Worm (Caenorhabditis elegans) whole organism, mixed stage, embryonic: ENCODE measurements around the gene Y59A8B.24.

ENCODE experiments used
- bed-3 ChIP-seq: fragments of 200-800 bp; sonication (Bioruptor generic); optimal IDR thresholded peaks from 3 replicates; lab custom pipeline; 2018; ENCODE audit warnings: mild to moderate bottlenecking, missing genetic modification characterization, moderate library complexity, missing compliant biosample characterization
- blmp-1 ChIP-seq: fragments of 150-350 bp; optimal IDR thresholded peaks from 2 replicates; lab custom pipeline; 2014; ENCODE audit warnings: missing biosample characterization, missing genetic modification characterization
- ceh-39 ChIP-seq: fragments of 150-350 bp; optimal IDR thresholded peaks from 2 replicates; lab custom pipeline; 2014; ENCODE audit warnings: missing biosample characterization, missing genetic modification characterization
- ces-1 ChIP-seq: fragments of 150-350 bp; optimal IDR thresholded peaks from 2 replicates; lab custom pipeline; 2014; ENCODE audit warnings: missing biosample characterization, missing genetic modification reagents, missing genetic modification characterization
- elt-1 ChIP-seq: sonication (generic microtip); optimal IDR thresholded peaks from 2 replicates; lab custom pipeline; 2017; ENCODE audit warnings: missing genetic modification characterization, mild to moderate bottlenecking, missing compliant biosample characterization, antibody characterized with exemption, moderate library complexity, borderline replicate concordance; ENCODE audit not compliant: insufficient read depth
- elt-3 ChIP-seq: fragments of 150-350 bp; optimal IDR thresholded peaks from 2 replicates; lab custom pipeline; 2014; ENCODE audit warnings: missing biosample characterization, missing genetic modification characterization
- nhr-12 ChIP-seq: fragments of 150-350 bp; optimal IDR thresholded peaks from 2 replicates; lab custom pipeline; 2014; ENCODE audit warnings: missing biosample characterization, missing genetic modification characterization
- nhr-237 ChIP-seq: fragments of 150-350 bp; optimal IDR thresholded peaks from 2 replicates; lab custom pipeline; 2014; ENCODE audit warnings: missing biosample characterization, missing genetic modification characterization
- nhr-76 ChIP-seq: sonication (generic microtip); optimal IDR thresholded peaks from 2 replicates; lab custom pipeline; 2017; ENCODE audit warnings: missing biosample characterization, missing genetic modification characterization
- sem-2 ChIP-seq: fragments of 200-800 bp; sonication (Bioruptor generic); optimal IDR thresholded peaks from 2 replicates; lab custom pipeline; 2018; ENCODE audit warnings: mild to moderate bottlenecking, missing genetic modification characterization, missing compliant biosample characterization
- snpc-4 ChIP-seq: fragments of 150-350 bp; optimal IDR thresholded peaks from 2 replicates; lab custom pipeline; 2014; ENCODE audit warnings: missing biosample characterization, missing genetic modification characterization
- unc-39 ChIP-seq: fragments of 150-350 bp; optimal IDR thresholded peaks from 2 replicates; lab custom pipeline; 2014; ENCODE audit warnings: missing biosample characterization, missing genetic modification characterization
- unc-62 ChIP-seq: fragments of 150-350 bp; optimal IDR thresholded peaks from 2 replicates; lab custom pipeline; 2014; ENCODE audit warnings: missing biosample characterization, missing genetic modification reagents, missing genetic modification characterization
- ztf-11 ChIP-seq: fragments of 150-350 bp; optimal IDR thresholded peaks from 2 replicates; lab custom pipeline; 2014; ENCODE audit warnings: missing biosample characterization, missing genetic modification characterization

- TF ChIP-seq elt-3 (tag; lab: Kevin White, UChicago) = no peak
- TF ChIP-seq nhr-76 (tag; lab: Kevin White, UChicago) = no peak
- no peak for TF ChIP-seq bed-3 (GFP tag; lab: Kevin White, UChicago)
- TF ChIP-seq snpc-4 (tag; lab: Kevin White, UChicago) = no peak
- no peak for TF ChIP-seq ces-1 (GFP tag; lab: Kevin White, UChicago)
- TF ChIP-seq nhr-12 = no peak
- no peak for TF ChIP-seq unc-39 (tag; lab: Kevin White, UChicago)
- TF ChIP-seq unc-62 (GFP tag; lab: Kevin White, UChicago) = no peak
- TF ChIP-seq ztf-11 (tag; lab: Kevin White, UChicago) = no peak
- no peak for TF ChIP-seq elt-1 (tag; lab: Kevin White, UChicago)
- no peak for TF ChIP-seq nhr-237 (tag; lab: Kevin White, UChicago)
- TF ChIP-seq blmp-1 (tag; lab: Kevin White, UChicago) = no peak
- TF ChIP-seq sem-2 (GFP tag; lab: Kevin White, UChicago) = no peak
- no peak for TF ChIP-seq ceh-39 (tag; lab: Kevin White, UChicago)
Observed at ce11 chrV:17948036-17948691, 3.6 kb upstream of the Y59A8B.24 start.
